Worm (Caenorhabditis elegans) whole organism, L3 larva: ENCODE data around the gene T12G3.4.
A peak's percentile ranks its signal among the peaks of the same experiment; 100 is the strongest.

Experiments
- ZK546.5 ChIP-seq: sonication (generic microtip); optimal IDR thresholded peaks from 2 replicates; lab custom pipeline; 2017; ENCODE audit warnings: missing biosample characterization, missing genetic modification characterization
- aly-2 ChIP-seq: fragments of 150-350 bp; optimal IDR thresholded peaks from 2 replicates; lab custom pipeline; 2014; ENCODE audit warnings: missing biosample characterization, missing genetic modification characterization
- ama-1 ChIP-seq: fragments of 150-350 bp; optimal IDR thresholded peaks from 2 replicates; lab custom pipeline; 2018
- ceh-28 ChIP-seq: fragments of 150-350 bp; optimal IDR thresholded peaks from 2 replicates; lab custom pipeline; 2014; ENCODE audit warnings: missing biosample characterization, missing genetic modification reagents, missing genetic modification characterization
- ceh-82 ChIP-seq: fragments of 150-350 bp; optimal IDR thresholded peaks from 2 replicates; lab custom pipeline; 2014; ENCODE audit warnings: missing biosample characterization, missing genetic modification characterization
- ceh-9 ChIP-seq: sonication (generic microtip); optimal IDR thresholded peaks from 2 replicates; lab custom pipeline; 2018; ENCODE audit warnings: missing biosample characterization, missing genetic modification characterization
- egl-27 ChIP-seq: sonication (generic microtip); optimal IDR thresholded peaks from 4 replicates; lab custom pipeline; 2017; ENCODE audit warnings: missing biosample characterization, missing genetic modification reagents, missing genetic modification characterization
- egl-5 ChIP-seq: fragments of 150-350 bp; optimal IDR thresholded peaks from 2 replicates; lab custom pipeline; 2017; ENCODE audit warnings: missing biosample characterization, missing genetic modification reagents, missing genetic modification characterization, inconsistent platforms
- elt-1 ChIP-seq: fragments of 150-350 bp; optimal IDR thresholded peaks from 2 replicates; lab custom pipeline; 2014; ENCODE audit warnings: missing biosample characterization, missing genetic modification characterization
- elt-2 ChIP-seq: sonication (generic microtip); optimal IDR thresholded peaks from 2 replicates; lab custom pipeline; 2016; ENCODE audit warnings: missing genetic modification reagents, mild to moderate bottlenecking, missing genetic modification characterization, missing compliant biosample characterization
- elt-3 ChIP-seq, 3 experiments: fragments of 150-350 bp in 1 of 3; sonication (generic microtip) in 2 of 3; optimal IDR thresholded peaks; 2 replicates in 2 of 3; 4 replicates in 1 of 3; lab custom pipeline; 2014 to 2017; ENCODE audit warnings: missing biosample characterization in 3 of 3, missing genetic modification characterization in 3 of 3
- eor-1 ChIP-seq, 2 experiments: fragments of 150-350 bp; optimal IDR thresholded peaks; 2 replicates each; lab custom pipeline; 2014 to 2018; ENCODE audit warnings: missing biosample characterization in 2 of 2, missing genetic modification characterization in 2 of 2
- fkh-10 ChIP-seq: sonication (generic microtip); optimal IDR thresholded peaks from 2 replicates; lab custom pipeline; 2017; ENCODE audit warnings: missing biosample characterization, missing genetic modification reagents, missing genetic modification characterization
- fkh-2 ChIP-seq: fragments of 150-350 bp; optimal IDR thresholded peaks from 2 replicates; lab custom pipeline; 2014; ENCODE audit warnings: missing biosample characterization, missing genetic modification reagents, missing genetic modification characterization
- fos-1 ChIP-seq: fragments of 150-350 bp; optimal IDR thresholded peaks from 2 replicates; lab custom pipeline; 2014; ENCODE audit warnings: missing biosample characterization, missing genetic modification characterization
- hmg-11 ChIP-seq: sonication (generic microtip); optimal IDR thresholded peaks from 2 replicates; lab custom pipeline; 2016; ENCODE audit warnings: missing genetic modification characterization, missing compliant biosample characterization
- jun-1 ChIP-seq: fragments of 150-350 bp; optimal IDR thresholded peaks from 2 replicates; lab custom pipeline; 2014; ENCODE audit warnings: missing biosample characterization, missing genetic modification reagents, missing genetic modification characterization
- lin-15B ChIP-seq: fragments of 150-350 bp; optimal IDR thresholded peaks from 2 replicates; lab custom pipeline; 2014; ENCODE audit warnings: missing biosample characterization, missing genetic modification characterization
- lin-39 ChIP-seq: fragments of 150-350 bp; optimal IDR thresholded peaks from 2 replicates; lab custom pipeline; 2018; ENCODE audit warnings: missing biosample characterization, missing genetic modification reagents, missing genetic modification characterization
- lsy-12 ChIP-seq: sonication (generic microtip); optimal IDR thresholded peaks from 2 replicates; lab custom pipeline; 2016; ENCODE audit warnings: mild to moderate bottlenecking, missing genetic modification characterization, missing compliant biosample characterization
- mdl-1 ChIP-seq: fragments of 150-350 bp; optimal IDR thresholded peaks from 2 replicates; lab custom pipeline; 2014; ENCODE audit warnings: missing biosample characterization, missing genetic modification characterization
- mml-1 ChIP-seq: fragments of 150-350 bp; sonication (generic microtip); optimal IDR thresholded peaks from 3 replicates; lab custom pipeline; 2014; ENCODE audit warnings: missing biosample characterization, missing genetic modification characterization
- nfya-1 ChIP-seq: sonication (generic microtip); optimal IDR thresholded peaks from 2 replicates; lab custom pipeline; 2017; ENCODE audit warnings: missing genetic modification characterization, mild to moderate bottlenecking, missing compliant biosample characterization, antibody characterized with exemption, moderate library complexity; ENCODE audit not compliant: insufficient read depth
- nhr-11 ChIP-seq: fragments of 150-350 bp; optimal IDR thresholded peaks from 2 replicates; lab custom pipeline; 2014; ENCODE audit warnings: missing biosample characterization, missing genetic modification characterization
- nhr-12 ChIP-seq: fragments of 150-350 bp; optimal IDR thresholded peaks from 2 replicates; lab custom pipeline; 2014; ENCODE audit warnings: missing biosample characterization, missing genetic modification characterization
- nhr-23 ChIP-seq: fragments of 150-350 bp; optimal IDR thresholded peaks from 2 replicates; lab custom pipeline; 2014; ENCODE audit warnings: missing biosample characterization, missing genetic modification reagents, missing genetic modification characterization
- nhr-237 ChIP-seq: fragments of 150-350 bp; optimal IDR thresholded peaks from 2 replicates; lab custom pipeline; 2014; ENCODE audit warnings: missing biosample characterization, missing genetic modification characterization
- nhr-25 ChIP-seq: sonication (generic microtip); optimal IDR thresholded peaks from 2 replicates; lab custom pipeline; 2017; ENCODE audit warnings: missing biosample characterization, missing genetic modification characterization
- nhr-28 ChIP-seq: fragments of 150-350 bp; optimal IDR thresholded peaks from 2 replicates; lab custom pipeline; 2014; ENCODE audit warnings: missing biosample characterization, missing genetic modification characterization
- nhr-43 ChIP-seq: sonication (generic microtip); optimal IDR thresholded peaks from 2 replicates; lab custom pipeline; 2016; ENCODE audit warnings: mild to moderate bottlenecking, missing genetic modification characterization, missing compliant biosample characterization; ENCODE audit not compliant: poor library complexity, severe bottlenecking
- nhr-67 ChIP-seq: fragments of 150-350 bp; optimal IDR thresholded peaks from 2 replicates; lab custom pipeline; 2014; ENCODE audit warnings: missing biosample characterization, missing genetic modification characterization
- nhr-76 ChIP-seq: fragments of 150-350 bp; sonication (generic microtip); optimal IDR thresholded peaks from 5 replicates; lab custom pipeline; 2014; ENCODE audit warnings: missing biosample characterization, missing genetic modification characterization
- nhr-77 ChIP-seq: fragments of 150-350 bp; optimal IDR thresholded peaks from 2 replicates; lab custom pipeline; 2014; ENCODE audit warnings: missing biosample characterization, missing genetic modification characterization
- pha-4 ChIP-seq: fragments of 150-350 bp; optimal IDR thresholded peaks from 2 replicates; lab custom pipeline; 2014; ENCODE audit warnings: missing biosample characterization, missing genetic modification reagents, missing genetic modification characterization
- pqm-1 ChIP-seq: fragments of 150-350 bp; optimal IDR thresholded peaks from 2 replicates; lab custom pipeline; 2017; ENCODE audit warnings: missing biosample characterization, missing genetic modification characterization, inconsistent platforms
- skn-1 ChIP-seq: fragments of 150-350 bp; optimal IDR thresholded peaks from 2 replicates; lab custom pipeline; 2014; ENCODE audit warnings: missing biosample characterization, missing genetic modification characterization
- snpc-4 ChIP-seq: fragments of 150-350 bp; optimal IDR thresholded peaks from 2 replicates; lab custom pipeline; 2014; ENCODE audit warnings: missing biosample characterization, missing genetic modification characterization
- tbx-2 ChIP-seq: sonication (generic microtip); optimal IDR thresholded peaks from 2 replicates; lab custom pipeline; 2016; ENCODE audit warnings: mild to moderate bottlenecking, missing genetic modification characterization, missing compliant biosample characterization
- unc-39 ChIP-seq: sonication (generic microtip); optimal IDR thresholded peaks from 4 replicates; lab custom pipeline; 2017; ENCODE audit warnings: missing biosample characterization, missing genetic modification characterization
- zag-1 ChIP-seq: fragments of 150-350 bp; optimal IDR thresholded peaks from 2 replicates; lab custom pipeline; 2014; ENCODE audit warnings: missing biosample characterization, missing genetic modification characterization
- ztf-11 ChIP-seq: fragments of 150-350 bp; optimal IDR thresholded peaks from 2 replicates; lab custom pipeline; 2014; ENCODE audit warnings: missing biosample characterization, missing genetic modification characterization
- ztf-4 ChIP-seq: fragments of 150-350 bp; optimal IDR thresholded peaks from 2 replicates; lab custom pipeline; 2014; ENCODE audit warnings: missing biosample characterization, missing genetic modification characterization

The T12G3.4 gene

ce11 chrIV:12075497-12075896, 27.4 kb downstream of the T12G3.4 start, which contains the start of gene K08E4.7:
Gene K08E4.7, plus strand, starts transcription at chrIV:12075797.
- TF ChIP-seq nhr-43 (no peak), aly-2 (tag; lab: Kevin White, UChicago) (no peak), ceh-82 (tag; lab: Kevin White, UChicago) (no peak), lin-39 (no peak), nhr-11 (no peak), ztf-4 (tag; lab: Kevin White, UChicago) (no peak), lin-15B (no peak), hmg-11 (tag; lab: Kevin White, UChicago) (no peak), zag-1 (tag; lab: Kevin White, UChicago) (no peak), nhr-77 (tag; lab: Kevin White, UChicago) (no peak)

ce11 chrIV:12078112-12078812, 30.2 kb downstream of the T12G3.4 start, which contains the start of gene tmed-1:
Gene tmed-1, minus strand, starts transcription at chrIV:12078162.
- TF ChIP-seq ceh-28 (tag; lab: Kevin White, UChicago) (no peak), nhr-28 (tag; lab: Kevin White, UChicago) (no peak), tbx-2 (tag; lab: Kevin White, UChicago) (no peak), aly-2 (tag; lab: Kevin White, UChicago) (no peak), nhr-12 (tag; lab: Kevin White, UChicago) (no peak), nfya-1 (no peak), hmg-11 (tag; lab: Kevin White, UChicago) (no peak), ama-1 (no peak), fkh-10 (GFP tag; lab: Kevin White, UChicago) (no peak)

- TF ChIP-seq pqm-1 (no peak), nhr-25 (tag; lab: Kevin White, UChicago) (no peak), nhr-12 (tag; lab: Kevin White, UChicago) (no peak), lin-15B (peak; percentile 84), ztf-4 (tag; lab: Kevin White, UChicago) (no peak), aly-2 (tag; lab: Kevin White, UChicago) (no peak), jun-1 (tag; lab: Kevin White, UChicago) (peak; percentile 12), mdl-1 (tag; lab: Kevin White, UChicago) (no peak), ceh-82 (tag; lab: Kevin White, UChicago) (no peak), lsy-12 (tag; lab: Kevin White, UChicago) (no peak), egl-27 (tag; lab: Kevin White, UChicago) (no peak), snpc-4 (tag; lab: Kevin White, UChicago) (peak; percentile 22), ceh-9 (tag; lab: Kevin White, UChicago) (no peak), mml-1 (no peak), zag-1 (tag; lab: Kevin White, UChicago) (no peak), elt-1 (no peak), pha-4 (peak; percentile 77), nfya-1 (peak; percentile 63), nhr-76 (tag; lab: Kevin White, UChicago) (no peak), ZK546.5 (tag; lab: Kevin White, UChicago) (no peak), unc-39 (tag; lab: Kevin White, UChicago) (no peak), nhr-77 (tag; lab: Kevin White, UChicago) (no peak), lin-39 (no peak), nhr-23 (peak; percentile 5), egl-5 (tag; lab: Kevin White, UChicago) (peak; percentile 42), nhr-28 (tag; lab: Kevin White, UChicago) (no peak), fkh-2 (no peak), hmg-11 (tag; lab: Kevin White, UChicago) (peak; percentile 17), elt-2 (tag; lab: Kevin White, UChicago) (no peak), skn-1 (no peak)
- TF ChIP-seq, all 47 proteins: peak for 8
These were observed 31.0 kb downstream of the T12G3.4 start, which contains the start of gene lex-1 for ce11 chrIV:12078907-12079523. Gene lex-1, plus strand, starts transcription at chrIV:12079473.

- no peak for TF ChIP-seq nhr-67
- no peak for TF ChIP-seq nhr-76 (tag; lab: Kevin White, UChicago)
- no peak for TF ChIP-seq fos-1 (tag; lab: Kevin White, UChicago)
- no peak for TF ChIP-seq nhr-28 (tag; lab: Kevin White, UChicago)
- no peak for TF ChIP-seq lin-15B
- no peak for TF ChIP-seq nhr-237 (tag; lab: Kevin White, UChicago)
- TF ChIP-seq nhr-23, result no peak
- TF ChIP-seq ztf-11 (tag; lab: Kevin White, UChicago), result no peak
- TF ChIP-seq elt-3 (tag; optimal IDR thresholded peaks at IDR 0.05; lab: Kevin White, UChicago), result no peak
- TF ChIP-seq eor-1 (tag; optimal IDR thresholded peaks at IDR 0.05; lab: Kevin White, UChicago), result no peak
- TF ChIP-seq mml-1, result no peak
- TF ChIP-seq lsy-12 (tag; lab: Kevin White, UChicago), result no peak
- TF ChIP-seq elt-1, result no peak
- no peak for TF ChIP-seq nhr-25 (tag; lab: Kevin White, UChicago)
- TF ChIP-seq, all 47 proteins: peak for 0
These were observed 32.8 kb downstream of the T12G3.4 start for ce11 chrIV:12080807-12081206.
